Worm (Caenorhabditis elegans): Measurements from ENCODE around the gene otub-1.

otub-1 gene

DNA sequence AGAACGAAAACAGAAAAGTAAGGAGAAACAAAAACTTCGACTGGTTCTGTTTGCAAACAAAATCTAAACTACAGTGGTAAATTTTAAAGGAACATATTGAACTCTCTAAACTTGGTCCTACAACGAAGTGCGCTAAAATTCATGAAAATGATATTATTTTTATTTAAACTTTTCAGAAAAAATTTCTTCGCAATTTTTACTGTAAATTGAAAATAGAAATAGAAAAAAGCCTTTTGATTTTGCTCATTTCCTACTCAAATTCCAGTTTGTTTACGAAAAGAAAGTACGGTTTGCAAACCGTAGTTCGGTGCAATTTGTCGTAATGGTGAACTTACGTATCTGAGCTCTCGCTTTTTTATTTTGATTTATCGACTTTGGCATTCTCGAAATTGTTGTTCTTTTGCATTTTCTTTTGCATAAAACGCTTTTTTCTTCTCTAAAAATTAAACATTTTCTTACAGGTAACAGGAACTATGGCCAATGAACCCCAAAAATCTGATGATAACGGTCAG is at the start of gene otub-1:
TSS of gene otub-1 (plus strand) at position 462 of the 512 bp plus-strand sequence.
- TF ChIP-seq M03D4.4 (tag; optimal IDR thresholded peaks at IDR 0.05) (no peak), drap-1 (GFP tag; optimal IDR thresholded peaks at IDR 0.05) (no peak), hlh-1 (tag; optimal IDR thresholded peaks at IDR 0.05) (no peak), mep-1 (tag; optimal IDR thresholded peaks at IDR 0.05) (no peak), ceh-43 (GFP tag; optimal IDR thresholded peaks at IDR 0.05) (no peak), elt-1 (tag; optimal IDR thresholded peaks at IDR 0.05; ENCODE audit: borderline replicate concordance, insufficient read depth) (no peak), ztf-11 (tag; optimal IDR thresholded peaks at IDR 0.05) (no peak), cnd-1 (tag; optimal IDR thresholded peaks at IDR 0.05) (no peak), snpc-4 (tag; optimal IDR thresholded peaks at IDR 0.05) (no peak), unc-62 (GFP tag; optimal IDR thresholded peaks at IDR 0.05) (no peak), mls-2 (tag; optimal IDR thresholded peaks at IDR 0.05) (no peak), nhr-2 (tag; optimal IDR thresholded peaks at IDR 0.05) (no peak), elt-3 (tag; optimal IDR thresholded peaks at IDR 0.05) (no peak), pha-4 (tag; optimal IDR thresholded peaks at IDR 0.05) (no peak), ceh-83 (GFP tag; optimal IDR thresholded peaks at IDR 0.05) (no peak), ceh-39 (tag; optimal IDR thresholded peaks at IDR 0.05) (no peak)

DNA sequence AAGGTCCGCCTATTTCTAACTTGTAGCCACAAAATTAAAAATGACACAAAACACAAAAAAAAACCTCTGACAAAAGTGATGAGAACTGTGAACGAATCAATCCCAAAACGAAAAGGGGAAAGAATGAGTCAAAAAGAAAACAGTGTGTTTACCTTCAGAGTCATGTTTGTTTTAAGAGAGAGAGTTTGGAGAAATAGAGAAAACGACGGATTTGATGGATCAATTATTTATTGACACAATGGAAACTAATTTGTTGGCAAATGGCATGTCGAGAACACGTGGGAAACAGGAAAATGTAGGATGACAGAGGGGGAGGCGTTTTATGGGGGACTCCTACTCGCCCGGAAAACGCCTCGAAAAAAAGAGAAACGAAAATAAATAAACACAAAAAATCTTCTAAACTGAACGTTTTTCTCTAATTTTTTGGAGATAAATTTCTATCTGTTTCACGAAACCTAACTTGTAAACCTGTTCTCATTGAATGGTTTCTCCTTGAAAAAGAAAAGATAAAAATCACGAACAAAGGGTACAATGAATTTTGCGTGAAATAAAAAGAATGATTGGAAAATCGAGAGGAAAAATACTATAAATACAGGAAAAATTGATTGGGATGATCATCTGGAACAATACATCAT is 49.2 kb upstream of the otub-1 start:
- TF ChIP-seq flh-1 (GFP tag; optimal IDR thresholded peaks at IDR 0.05) (no peak), ham-2 (GFP tag; optimal IDR thresholded peaks at IDR 0.05) (no peak), sptf-1 (tag; optimal IDR thresholded peaks at IDR 0.05) (no peak), elt-1 (tag; optimal IDR thresholded peaks at IDR 0.05; ENCODE audit: borderline replicate concordance, insufficient read depth) (no peak), ceh-43 (GFP tag; optimal IDR thresholded peaks at IDR 0.05) (no peak), nhr-28 (tag; optimal IDR thresholded peaks at IDR 0.05) (no peak), unc-120 (tag; optimal IDR thresholded peaks at IDR 0.05; ENCODE audit: poor library complexity, severe bottlenecking) (no peak), sem-2 (GFP tag; optimal IDR thresholded peaks at IDR 0.05) (no peak), snpc-4 (tag; optimal IDR thresholded peaks at IDR 0.05) (no peak), mls-2 (tag; optimal IDR thresholded peaks at IDR 0.05) (no peak), mep-1 (tag; optimal IDR thresholded peaks at IDR 0.05) (no peak), drap-1 (GFP tag; optimal IDR thresholded peaks at IDR 0.05) (no peak), blmp-1 (tag; optimal IDR thresholded peaks at IDR 0.05) (no peak)

DNA sequence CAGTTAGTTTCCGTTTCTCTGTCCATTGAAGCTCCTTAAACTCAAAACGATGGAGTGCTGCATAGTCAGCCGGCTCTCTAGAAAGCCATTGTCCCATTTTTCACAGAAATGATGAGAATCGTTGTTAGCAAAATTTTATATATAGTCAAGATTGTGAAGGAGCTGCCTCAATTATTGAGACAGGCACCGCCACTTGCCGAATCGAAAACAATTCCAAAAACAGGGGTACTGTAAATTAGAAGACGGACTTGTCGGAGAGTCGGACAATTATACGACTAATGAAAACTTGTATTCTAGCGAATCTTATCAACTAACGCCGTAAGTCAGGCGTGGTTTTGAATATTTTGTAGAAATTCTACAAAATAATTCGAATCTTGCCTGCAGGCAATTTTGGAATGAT is 45.9 kb upstream of the otub-1 start, which contains the start of gene F14H8.2:
TSS of gene F14H8.2 (minus strand) at position 101 of the 400 bp plus-strand sequence.
- no peak for TF ChIP-seq bed-3 (GFP tag; optimal IDR thresholded peaks at IDR 0.05)
- no peak for TF ChIP-seq nhr-2 (tag; optimal IDR thresholded peaks at IDR 0.05)
- no peak for TF ChIP-seq ces-1 (GFP tag; optimal IDR thresholded peaks at IDR 0.05)
- TF ChIP-seq hlh-1 (tag; optimal IDR thresholded peaks at IDR 0.05), result no peak
- no peak for TF ChIP-seq flh-1 (GFP tag; optimal IDR thresholded peaks at IDR 0.05)
- no peak for TF ChIP-seq elt-3 (tag; optimal IDR thresholded peaks at IDR 0.05)
- TF ChIP-seq snpc-4 (tag; optimal IDR thresholded peaks at IDR 0.05), result no peak

DNA sequence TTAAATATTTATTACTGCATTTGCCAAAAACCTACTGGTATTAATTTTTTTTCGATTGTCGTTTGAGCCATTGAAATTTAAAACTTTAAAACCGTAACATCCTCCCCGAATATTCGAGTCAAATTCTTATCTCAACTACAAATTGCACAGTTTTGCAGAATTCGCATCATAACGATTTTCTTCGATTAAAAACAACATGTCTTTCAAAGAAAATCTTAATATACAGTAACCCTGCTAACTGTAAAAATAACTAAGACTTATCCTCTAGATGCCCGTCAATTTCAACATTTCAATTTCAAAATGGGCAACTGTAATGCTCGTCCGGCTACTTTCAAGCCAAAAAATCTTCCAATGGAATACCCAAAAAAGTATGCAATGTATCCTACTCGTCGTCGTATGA is 45.4 kb upstream of the otub-1 start, which contains the start of gene F14H8.5:
TSS of gene F14H8.5 (plus strand) at position 301 of the 400 bp plus-strand sequence.
- TF ChIP-seq ceh-83 (GFP tag; optimal IDR thresholded peaks at IDR 0.05), result no peak
- no peak for TF ChIP-seq ham-2 (GFP tag; optimal IDR thresholded peaks at IDR 0.05)
- TF ChIP-seq nhr-12 (tag; optimal IDR thresholded peaks at IDR 0.05), result no peak
- TF ChIP-seq zip-8 (tag; optimal IDR thresholded peaks at IDR 0.05), result no peak
- TF ChIP-seq mab-5 (tag; optimal IDR thresholded peaks at IDR 0.05), result no peak
- no peak for TF ChIP-seq ceh-43 (GFP tag; optimal IDR thresholded peaks at IDR 0.05)
- no peak for TF ChIP-seq elt-3 (tag; optimal IDR thresholded peaks at IDR 0.05)
- no peak for TF ChIP-seq sptf-1 (tag; optimal IDR thresholded peaks at IDR 0.05)
- TF ChIP-seq ceh-39 (tag; optimal IDR thresholded peaks at IDR 0.05), result no peak
- TF ChIP-seq hlh-1 (tag; optimal IDR thresholded peaks at IDR 0.05), result no peak
- TF ChIP-seq nhr-76 (tag; optimal IDR thresholded peaks at IDR 0.05), result no peak
- TF ChIP-seq drap-1 (GFP tag; optimal IDR thresholded peaks at IDR 0.05), result no peak
- TF ChIP-seq snpc-4 (tag; optimal IDR thresholded peaks at IDR 0.05), result no peak
- no peak for TF ChIP-seq mls-2 (tag; optimal IDR thresholded peaks at IDR 0.05)
- no peak for TF ChIP-seq sem-2 (GFP tag; optimal IDR thresholded peaks at IDR 0.05)

DNA sequence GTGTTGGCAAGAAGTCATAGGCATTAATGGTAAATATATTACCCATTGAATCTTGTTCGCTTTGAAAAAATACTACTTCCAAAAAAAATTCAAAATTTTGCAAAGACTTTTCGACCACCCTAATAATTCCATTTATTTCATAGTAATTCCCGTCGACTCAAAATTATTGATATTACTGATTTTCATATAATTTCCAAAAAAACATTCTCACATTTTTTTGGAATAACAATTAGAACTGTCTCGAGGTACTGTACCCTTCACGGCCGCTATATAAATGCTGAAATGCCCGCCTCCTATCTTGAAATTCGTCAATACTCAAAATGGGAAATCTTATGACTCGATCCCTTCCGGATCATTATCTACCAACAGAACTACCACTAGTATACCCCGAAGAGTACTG is 42.6 kb upstream of the otub-1 start, which contains the start of gene F14H8.4:
TSS of gene F14H8.4 (plus strand) at position 301 of the 400 bp plus-strand sequence.
- TF ChIP-seq nhr-237 (tag; optimal IDR thresholded peaks at IDR 0.05), result no peak
- no peak for TF ChIP-seq snpc-4 (tag; optimal IDR thresholded peaks at IDR 0.05)
- no peak for TF ChIP-seq M03D4.4 (tag; optimal IDR thresholded peaks at IDR 0.05)
- no peak for TF ChIP-seq nhr-76 (tag; optimal IDR thresholded peaks at IDR 0.05)
- TF ChIP-seq tbx-8 (GFP tag; optimal IDR thresholded peaks at IDR 0.05), result no peak
- no peak for TF ChIP-seq unc-39 (tag; optimal IDR thresholded peaks at IDR 0.05)
- TF ChIP-seq ceh-83 (GFP tag; optimal IDR thresholded peaks at IDR 0.05), result no peak
- no peak for TF ChIP-seq ces-1 (GFP tag; optimal IDR thresholded peaks at IDR 0.05)
- TF ChIP-seq lin-13 (tag; optimal IDR thresholded peaks at IDR 0.05), result no peak
- no peak for TF ChIP-seq elt-3 (tag; optimal IDR thresholded peaks at IDR 0.05)
- no peak for TF ChIP-seq mab-5 (tag; optimal IDR thresholded peaks at IDR 0.05)
- TF ChIP-seq cnd-1 (tag; optimal IDR thresholded peaks at IDR 0.05), result no peak
- TF ChIP-seq unc-62 (GFP tag; optimal IDR thresholded peaks at IDR 0.05), result no peak
